Fruit fly (Drosophila melanogaster): Measurements from ENCODE around the gene DIP-gamma.
A peak's percentile ranks its signal among the peaks of the same experiment; 100 is the strongest.

DIP-gamma gene

DNA sequence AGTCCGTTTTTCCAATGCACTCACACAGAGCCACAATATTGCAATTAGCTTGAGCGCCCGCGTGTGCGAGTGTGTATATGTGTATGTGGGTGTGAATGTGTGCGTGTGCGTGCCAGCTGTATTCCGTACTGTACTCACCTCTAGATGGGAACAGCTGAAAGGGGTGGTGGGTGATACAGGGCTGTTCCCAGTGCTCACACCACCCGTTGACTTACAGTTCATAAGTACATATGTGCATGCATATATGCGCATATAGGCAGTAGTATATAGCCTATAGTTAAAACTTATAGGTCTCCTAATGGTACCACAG is 80.8 kb downstream of the DIP-gamma start (continued):
- TF ChIP-seq D19A (tag; optimal IDR thresholded peaks at IDR 0.05) (no peak), CG3281 (GFP tag; optimal IDR thresholded peaks at IDR 0.05) (no peak), nom (GFP tag; optimal IDR thresholded peaks at IDR 0.05) (peak; percentile 5), CG6254 (GFP tag; optimal IDR thresholded peaks at IDR 0.05) (no peak), CG6854 (GFP tag; optimal IDR thresholded peaks at IDR 0.05) (no peak), CG4360 (GFP tag; IDR thresholded peaks at IDR 0.05) (peak; percentile 5; the same call in 1 of the 2 replicates), MBD-R2 (GFP tag; IDR thresholded peaks at IDR 0.05) (peak; percentile 27; the same call in 1 of the 2 replicates), slou (GFP tag; optimal IDR thresholded peaks at IDR 0.05) (no peak), danr (GFP tag; IDR thresholded peaks at IDR 0.05) (no peak), CG10565 (GFP tag; optimal IDR thresholded peaks at IDR 0.05) (no peak), lbe (GFP tag; optimal IDR thresholded peaks at IDR 0.05) (no peak), hb (GFP tag; IDR thresholded peaks at IDR 0.05; ENCODE audit: partially characterized antibody) (no peak), abd-A (tag; optimal IDR thresholded peaks at IDR 0.05) (no peak), crp (GFP tag; optimal IDR thresholded peaks at IDR 0.05) (peak in 1 of 2 experiments; percentile 13), Vsx1 (GFP tag; optimal IDR thresholded peaks at IDR 0.05) (peak; percentile 95), CG5180 (GFP tag; optimal IDR thresholded peaks at IDR 0.05) (peak; percentile 30), Med (GFP tag) (peak; percentile 37), CG11398 (GFP tag; optimal IDR thresholded peaks at IDR 0.05) (no peak), sens-2 (GFP tag; IDR thresholded peaks at IDR 0.05) (no peak), ato (GFP tag; IDR thresholded peaks at IDR 0.05; ENCODE audit: partially characterized antibody) (no peak), Dref (GFP tag; IDR thresholded peaks at IDR 0.05) (no peak), CG16863 (GFP tag; optimal IDR thresholded peaks at IDR 0.05) (no peak), gfzf (GFP tag; optimal IDR thresholded peaks at IDR 0.05) (no peak), HLHmδ (GFP tag; optimal IDR thresholded peaks at IDR 0.05) (peak; percentile 75), Drgx (GFP tag; IDR thresholded peaks at IDR 0.05) (0 out of 2 replicates have a peak, but pooled peaks have one; percentile 17), crol (GFP tag; IDR thresholded peaks at IDR 0.05) (peak; percentile 54; the same call in 1 of the 2 replicates), NFAT (GFP tag; IDR thresholded peaks at IDR 0.05) (peak; percentile 7; the same call in 1 of the 2 replicates), Stat92E (GFP tag; optimal IDR thresholded peaks at IDR 0.05) (peak in 1 of 3 experiments; percentile 78), BEAF-32 (GFP tag; optimal IDR thresholded peaks at IDR 0.05) (no peak), Camta (GFP tag; optimal IDR thresholded peaks at IDR 0.05) (no peak), rib (GFP tag; IDR thresholded peaks at IDR 0.05) (no peak), CG6175 (GFP tag; IDR thresholded peaks at IDR 0.05) (no peak), Doc2 (GFP tag; IDR thresholded peaks at IDR 0.05) (no peak), CG10267 (tag; optimal IDR thresholded peaks at IDR 0.05) (no peak), stc (GFP tag; IDR thresholded peaks at IDR 0.05) (peak; percentile 23; the same call in 1 of the 2 replicates), Hsf (GFP tag; optimal IDR thresholded peaks at IDR 0.05) (no peak)

DNA sequence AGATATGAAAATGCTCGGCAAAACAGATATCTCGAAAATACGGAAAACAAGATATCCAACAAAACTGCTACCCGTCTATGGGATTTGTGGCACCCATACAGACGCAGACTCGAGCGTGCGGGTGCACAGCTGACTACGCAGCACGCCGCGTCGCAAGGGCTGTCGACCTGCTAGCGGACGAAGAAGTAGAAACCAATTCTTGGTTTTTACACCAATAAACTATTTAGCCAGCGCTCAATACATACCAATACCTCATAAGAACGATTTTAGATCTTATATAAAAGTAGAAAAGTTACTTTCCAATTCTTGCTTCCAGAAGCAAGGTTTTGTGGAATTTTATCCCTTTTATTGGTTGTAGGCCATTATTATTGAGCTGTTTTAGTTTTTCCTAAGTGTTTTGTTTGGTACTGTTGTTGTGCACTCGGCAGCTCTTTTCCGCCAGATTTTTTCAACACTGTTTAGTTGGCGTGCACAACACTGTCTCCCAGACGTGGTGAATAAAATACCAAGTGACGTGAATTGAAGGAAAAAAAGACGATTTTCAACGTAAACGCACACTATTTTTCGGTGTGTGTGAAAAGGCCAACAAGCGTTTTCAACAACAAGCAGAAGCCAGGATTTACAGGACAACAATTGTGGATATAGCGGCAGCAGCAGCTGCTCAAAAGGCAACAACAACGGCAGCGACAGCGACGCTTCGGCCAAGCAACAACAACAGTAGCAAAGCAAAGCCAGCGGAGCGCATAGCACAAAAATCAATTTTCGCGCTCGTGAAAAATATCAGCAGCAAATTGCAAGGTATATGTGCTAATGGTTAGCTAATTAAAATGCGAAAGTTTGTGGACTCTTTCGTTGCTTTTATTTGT is 81.4 kb downstream of the DIP-gamma start:
- TF ChIP-seq Sin3A (optimal IDR thresholded peaks at IDR 0.05) (peak; percentile 62), Ssrp (tag; optimal IDR thresholded peaks at IDR 0.05) (peak; percentile 64), stwl (tag; optimal IDR thresholded peaks at IDR 0.05) (peak; percentile 74), CG4328 (GFP tag; optimal IDR thresholded peaks at IDR 0.05) (peak; percentile 72), Chrac-16 (GFP tag; optimal IDR thresholded peaks at IDR 0.05) (peak; percentile 76), CG16863 (GFP tag; optimal IDR thresholded peaks at IDR 0.05) (peak; percentile 78), maf-S (GFP tag; optimal IDR thresholded peaks at IDR 0.05) (peak; percentile 72), Hand (GFP tag; optimal IDR thresholded peaks at IDR 0.05) (peak; percentile 42), CG15696 (tag; optimal IDR thresholded peaks at IDR 0.05) (peak; percentile 75), pfk (GFP tag; optimal IDR thresholded peaks at IDR 0.05) (peak; percentile 34), zf30C (GFP tag; optimal IDR thresholded peaks at IDR 0.05) (no peak), CG3726 (GFP tag; IDR thresholded peaks at IDR 0.05) (no peak), CG4282 (GFP tag; optimal IDR thresholded peaks at IDR 0.05) (peak; percentile 79), CG30431 (GFP tag; optimal IDR thresholded peaks at IDR 0.05) (peak; percentile 28), HLH54F (GFP tag; optimal IDR thresholded peaks at IDR 0.05) (peak; percentile 91)

Data from whole organism, embryonic.